Worm (Caenorhabditis elegans) whole organism, L4/young adult: Measurements from ENCODE around the gene ZK813.4.

ENCODE experiments used
- W03F9.2 ChIP-seq: fragments of 150-350 bp; optimal IDR thresholded peaks from 2 replicates; lab custom pipeline; 2014; ENCODE audit warnings: missing biosample characterization, missing genetic modification characterization
- dao-5 ChIP-seq: sonication (generic microtip); optimal IDR thresholded peaks from 2 replicates; lab custom pipeline; 2016; ENCODE audit warnings: missing genotype, missing genetic modification characterization, moderate library complexity, missing compliant biosample characterization
- him-1 ChIP-seq: sonication (generic microtip); optimal IDR thresholded peaks from 2 replicates; lab custom pipeline; 2016; ENCODE audit warnings: missing genotype, missing genetic modification reagents, missing genetic modification characterization, missing compliant biosample characterization

ZK813.4 gene

ce11 chrX:3430020-3430419 is at the start of gene ZK813.4:
Gene ZK813.4, minus strand, starts transcription at chrX:3430120.
- TF ChIP-seq him-1 (tag; lab: Kevin White, UChicago), result no peak
- no peak for TF ChIP-seq W03F9.2
- TF ChIP-seq dao-5 (tag; lab: Kevin White, UChicago), result no peak

- TF ChIP-seq him-1 (tag; lab: Kevin White, UChicago) (no peak), dao-5 (tag; lab: Kevin White, UChicago) (no peak), W03F9.2 (no peak)
Observed at ce11 chrX:3473793-3474192, 43.9 kb upstream of the ZK813.4 start.

ce11 chrX:3472226-3472625 is 42.3 kb upstream of the ZK813.4 start:
- TF ChIP-seq W03F9.2, result no peak
- TF ChIP-seq him-1 (tag; lab: Kevin White, UChicago), result no peak
- no peak for TF ChIP-seq dao-5 (tag; lab: Kevin White, UChicago)

- TF ChIP-seq dao-5 (tag; lab: Kevin White, UChicago) (no peak), him-1 (tag; lab: Kevin White, UChicago) (no peak), W03F9.2 (no peak)
Observed at ce11 chrX:3470307-3470706, 40.4 kb upstream of the ZK813.4 start.

- TF ChIP-seq dao-5 (tag; lab: Kevin White, UChicago) (no peak), him-1 (tag; lab: Kevin White, UChicago) (no peak), W03F9.2 (no peak)
Observed at ce11 chrX:3469332-3469731, 39.4 kb upstream of the ZK813.4 start.

ce11 chrX:3467958-3468357 is 38.0 kb upstream of the ZK813.4 start:
- no peak for TF ChIP-seq him-1 (tag; lab: Kevin White, UChicago)
- TF ChIP-seq W03F9.2, result no peak
- no peak for TF ChIP-seq dao-5 (tag; lab: Kevin White, UChicago)

- TF ChIP-seq him-1 (tag; lab: Kevin White, UChicago), result no peak
- TF ChIP-seq dao-5 (tag; lab: Kevin White, UChicago), result no peak
- TF ChIP-seq W03F9.2, result no peak
Observed at ce11 chrX:3467004-3467761, 37.3 kb upstream of the ZK813.4 start.

- TF ChIP-seq him-1 (tag; lab: Kevin White, UChicago) (no peak), dao-5 (tag; lab: Kevin White, UChicago) (no peak), W03F9.2 (no peak)
Observed at ce11 chrX:3465785-3466184, 35.9 kb upstream of the ZK813.4 start, which contains the start of the genes ZK377.15 and sax-3. Gene ZK377.15, minus strand, starts transcription at chrX:3465885. Gene sax-3, minus strand, starts transcription at chrX:3465927.

ce11 chrX:3464309-3465038 is 34.6 kb upstream of the ZK813.4 start:
- no peak for TF ChIP-seq him-1 (tag; lab: Kevin White, UChicago)

ce11 chrX:3463875-3464274 is 34.0 kb upstream of the ZK813.4 start:
- TF ChIP-seq dao-5 (tag; lab: Kevin White, UChicago) (no peak), W03F9.2 (no peak)

ce11 chrX:3462086-3462485 is 32.2 kb upstream of the ZK813.4 start:
- TF ChIP-seq him-1 (tag; lab: Kevin White, UChicago), result no peak
- TF ChIP-seq dao-5 (tag; lab: Kevin White, UChicago), result no peak
- no peak for TF ChIP-seq W03F9.2

ce11 chrX:3455561-3455960 is 25.6 kb upstream of the ZK813.4 start:
- no peak for TF ChIP-seq him-1 (tag; lab: Kevin White, UChicago)
- TF ChIP-seq dao-5 (tag; lab: Kevin White, UChicago), result no peak
- no peak for TF ChIP-seq W03F9.2

ce11 chrX:3453870-3454269 is 23.9 kb upstream of the ZK813.4 start:
- no peak for TF ChIP-seq W03F9.2
- TF ChIP-seq him-1 (tag; lab: Kevin White, UChicago), result no peak
- TF ChIP-seq dao-5 (tag; lab: Kevin White, UChicago), result no peak

ce11 chrX:3451122-3451521 is 21.2 kb upstream of the ZK813.4 start, which contains the start of gene ZK813.5:
Gene ZK813.5, minus strand, starts transcription at chrX:3451222.
- TF ChIP-seq dao-5 (tag; lab: Kevin White, UChicago) (no peak), W03F9.2 (no peak), him-1 (tag; lab: Kevin White, UChicago) (no peak)
